Worm (Caenorhabditis elegans) whole organism, young adult: ENCODE data around the gene C55B6.1.

Experiments
- B0019.2 ChIP-seq: fragments of 200-800 bp; sonication (Bioruptor generic); conservative IDR thresholded peaks from 2 replicates; pipeline ENCODE4 v1.3.6; 2022; ENCODE audit warnings: missing genetic modification reagents, missing genetic modification characterization, missing compliant biosample characterization
- C17E4.6 ChIP-seq: fragments of 200-800 bp; sonication (Bioruptor generic); IDR thresholded peaks from 2 replicates; pipeline ENCODE4 v1.3.6; 2022; ENCODE audit warnings: missing genetic modification reagents, missing genetic modification characterization, missing compliant biosample characterization
- F10E7.11 ChIP-seq: sonication (generic microtip); optimal IDR thresholded peaks from 2 replicates; lab custom pipeline; 2017; ENCODE audit warnings: mild to moderate bottlenecking, missing genetic modification characterization, moderate library complexity, missing compliant biosample characterization
- F23B12.7 ChIP-seq: sonication (generic microtip); optimal IDR thresholded peaks from 2 replicates; lab custom pipeline; 2017; ENCODE audit warnings: missing genetic modification characterization, mild to moderate bottlenecking, missing compliant biosample characterization, antibody characterized with exemption, moderate library complexity; ENCODE audit not compliant: insufficient read depth
- F33H1.4 ChIP-seq: fragments of 200-800 bp; sonication (Bioruptor generic); IDR thresholded peaks from 2 replicates; pipeline ENCODE4 v1.3.6; 2022; ENCODE audit warnings: missing genetic modification reagents, missing genetic modification characterization, missing compliant biosample characterization
- F57A8.1 ChIP-seq: fragments of 200-800 bp; sonication (Bioruptor generic); optimal IDR thresholded peaks from 2 replicates; lab custom pipeline; 2018; ENCODE audit warnings: mild to moderate bottlenecking, missing genetic modification characterization, moderate library complexity, missing compliant biosample characterization
- F57C9.4 ChIP-seq: sonication (generic microtip); optimal IDR thresholded peaks from 2 replicates; lab custom pipeline; 2017; ENCODE audit warnings: mild to moderate bottlenecking, missing genetic modification characterization, missing compliant biosample characterization
- K11D2.4 ChIP-seq: fragments of 200-800 bp; sonication (Bioruptor generic); IDR thresholded peaks from 2 replicates; pipeline ENCODE4 v1.3.6; 2022; ENCODE audit warnings: missing genetic modification reagents, missing genetic modification characterization, missing compliant biosample characterization
- K12H6.12 ChIP-seq: fragments of 200-800 bp; sonication (Bioruptor generic); optimal IDR thresholded peaks from 2 replicates; lab custom pipeline; 2018; ENCODE audit warnings: mild to moderate bottlenecking, missing genetic modification characterization, missing compliant biosample characterization
- T07F8.4 ChIP-seq: sonication (generic microtip); optimal IDR thresholded peaks from 2 replicates; lab custom pipeline; 2016; ENCODE audit warnings: mild to moderate bottlenecking, missing genetic modification characterization, moderate library complexity, missing compliant biosample characterization
- Y53G8AR.9 ChIP-seq: fragments of 200-800 bp; sonication (Bioruptor generic); conservative IDR thresholded peaks from 2 replicates; pipeline ENCODE4 v1.3.6; 2022; ENCODE audit warnings: missing genetic modification reagents, missing genetic modification characterization, missing compliant biosample characterization
- Y79H2A.3 ChIP-seq: fragments of 200-800 bp; sonication (Bioruptor generic); conservative IDR thresholded peaks from 2 replicates; pipeline ENCODE4 v1.3.6; 2022; ENCODE audit warnings: missing genetic modification reagents, missing genetic modification characterization, missing compliant biosample characterization
- ZK185.1 ChIP-seq: sonication (generic microtip); optimal IDR thresholded peaks from 2 replicates; lab custom pipeline; 2016; ENCODE audit warnings: mild to moderate bottlenecking, missing genetic modification characterization, missing compliant biosample characterization; ENCODE audit not compliant: poor library complexity, severe bottlenecking
- attf-3 ChIP-seq: fragments of 200-800 bp; sonication (Bioruptor generic); conservative IDR thresholded peaks from 2 replicates; pipeline ENCODE4 v1.3.6; 2022; ENCODE audit warnings: missing genetic modification reagents, missing genetic modification characterization, missing compliant biosample characterization
- attf-5 ChIP-seq: fragments of 200-800 bp; sonication (Bioruptor generic); optimal IDR thresholded peaks from 2 replicates; lab custom pipeline; 2018; ENCODE audit warnings: mild to moderate bottlenecking, missing genetic modification characterization, missing compliant biosample characterization
- bed-1 ChIP-seq: fragments of 200-800 bp; sonication (Bioruptor generic); IDR thresholded peaks from 2 replicates; pipeline ENCODE4 v1.3.6; 2022; ENCODE audit warnings: missing genetic modification reagents, missing genetic modification characterization, missing compliant biosample characterization
- cebp-1 ChIP-seq, 2 experiments: fragments of 200-800 bp in 1 of 2; sonication (Bioruptor generic) in 1 of 2; sonication (generic microtip) in 1 of 2; IDR thresholded peaks in 1 of 2; optimal IDR thresholded peaks in 1 of 2; 2 replicates each; pipeline versions ENCODE4 v1.3.6 to Lab custom; 2017 to 2022; ENCODE audit warnings: missing compliant biosample characterization in 2 of 2, missing genetic modification characterization in 2 of 2, mild to moderate bottlenecking in 1 of 2, missing genetic modification reagents in 1 of 2, moderate library complexity in 1 of 2
- ceh-40 ChIP-seq: fragments of 200-800 bp; sonication (Bioruptor generic); IDR thresholded peaks from 2 replicates; pipeline ENCODE4 v1.3.6; 2022; ENCODE audit warnings: missing genetic modification characterization, missing compliant biosample characterization
- ceh-79 ChIP-seq: sonication (generic microtip); optimal IDR thresholded peaks from 2 replicates; lab custom pipeline; 2017; ENCODE audit warnings: mild to moderate bottlenecking, missing genetic modification characterization, missing compliant biosample characterization
- dox-1 ChIP-seq: fragments of 200-800 bp; sonication (Bioruptor generic); IDR thresholded peaks from 2 replicates; pipeline ENCODE4 v1.3.6; 2022; ENCODE audit warnings: missing genetic modification reagents, missing genetic modification characterization, missing compliant biosample characterization
- dpff-1 ChIP-seq: sonication (generic microtip); optimal IDR thresholded peaks from 2 replicates; lab custom pipeline; 2017; ENCODE audit warnings: mild to moderate bottlenecking, missing genetic modification characterization, missing compliant biosample characterization
- efl-1 ChIP-seq: fragments of 150-350 bp; optimal IDR thresholded peaks from 2 replicates; lab custom pipeline; 2014; ENCODE audit warnings: missing biosample characterization, missing genetic modification reagents, missing genetic modification characterization
- egl-44 ChIP-seq: fragments of 200-800 bp; sonication (Bioruptor generic); IDR thresholded peaks from 2 replicates; pipeline ENCODE4 v1.3.6; 2022; ENCODE audit warnings: missing genetic modification reagents, missing genetic modification characterization, missing compliant biosample characterization
- ekl-4 ChIP-seq: fragments of 200-800 bp; sonication (Bioruptor generic); IDR thresholded peaks from 2 replicates; pipeline ENCODE4 v1.3.6; 2022; ENCODE audit warnings: missing genetic modification reagents, missing genetic modification characterization, missing compliant biosample characterization
- gei-17 ChIP-seq: fragments of 200-800 bp; sonication (Bioruptor generic); optimal IDR thresholded peaks from 2 replicates; lab custom pipeline; 2018; ENCODE audit warnings: mild to moderate bottlenecking, missing genetic modification characterization, missing compliant biosample characterization
- lag-1 ChIP-seq: fragments of 200-800 bp; sonication (Bioruptor generic); IDR thresholded peaks from 2 replicates; pipeline ENCODE4 v1.3.6; 2022; ENCODE audit warnings: missing genetic modification reagents, missing genetic modification characterization, missing compliant biosample characterization
- lin-26 ChIP-seq: fragments of 200-800 bp; sonication (Bioruptor generic); IDR thresholded peaks from 2 replicates; pipeline ENCODE4 v1.3.6; 2022; ENCODE audit warnings: missing genetic modification reagents, missing genetic modification characterization, missing compliant biosample characterization
- lin-40 ChIP-seq: sonication (generic microtip); optimal IDR thresholded peaks from 2 replicates; lab custom pipeline; 2016; ENCODE audit warnings: missing genetic modification characterization, mild to moderate bottlenecking, missing compliant biosample characterization, missing genotype, missing genetic modification reagents
- lir-1 ChIP-seq: fragments of 200-800 bp; sonication (Bioruptor generic); conservative IDR thresholded peaks from 2 replicates; pipeline ENCODE4 v1.3.6; 2022; ENCODE audit warnings: missing genetic modification reagents, missing genetic modification characterization, missing compliant biosample characterization
- lsy-27 ChIP-seq: sonication (generic microtip); optimal IDR thresholded peaks from 2 replicates; lab custom pipeline; 2017; ENCODE audit warnings: missing genetic modification characterization, mild to moderate bottlenecking, missing compliant biosample characterization, antibody characterized with exemption, missing genotype, borderline replicate concordance; ENCODE audit not compliant: insufficient read depth
- madf-3 ChIP-seq: fragments of 200-800 bp; sonication (Bioruptor generic); IDR thresholded peaks from 2 replicates; pipeline ENCODE4 v1.3.6; 2022; ENCODE audit warnings: missing genetic modification reagents, missing genetic modification characterization, missing compliant biosample characterization
- madf-6 ChIP-seq: fragments of 200-800 bp; sonication (Bioruptor generic); IDR thresholded peaks from 2 replicates; pipeline ENCODE4 v1.3.6; 2022; ENCODE audit warnings: missing genetic modification reagents, missing genetic modification characterization, missing compliant biosample characterization
- mel-28 ChIP-seq: sonication (generic microtip); optimal IDR thresholded peaks from 2 replicates; lab custom pipeline; 2016; ENCODE audit warnings: borderline replicate concordance, mild to moderate bottlenecking, missing genetic modification characterization, missing compliant biosample characterization
- nhr-120 ChIP-seq: fragments of 200-800 bp; sonication (Bioruptor generic); IDR thresholded peaks from 2 replicates; pipeline ENCODE4 v1.3.6; 2022; ENCODE audit warnings: missing genetic modification characterization, missing compliant biosample characterization
- nhr-179 ChIP-seq: sonication (generic microtip); optimal IDR thresholded peaks from 2 replicates; lab custom pipeline; 2016; ENCODE audit warnings: mild to moderate bottlenecking, missing genetic modification characterization, missing compliant biosample characterization
- nhr-27 ChIP-seq: fragments of 200-800 bp; sonication (Bioruptor generic); optimal IDR thresholded peaks from 2 replicates; lab custom pipeline; 2018; ENCODE audit warnings: mild to moderate bottlenecking, missing genetic modification characterization, moderate library complexity, missing compliant biosample characterization
- nhr-90 ChIP-seq: sonication (generic microtip); optimal IDR thresholded peaks from 2 replicates; lab custom pipeline; 2016; ENCODE audit warnings: missing genotype, mild to moderate bottlenecking, missing genetic modification characterization, missing compliant biosample characterization
- snpc-1.3 ChIP-seq: sonication (generic microtip); optimal IDR thresholded peaks from 2 replicates; lab custom pipeline; 2017; ENCODE audit warnings: missing genetic modification characterization, mild to moderate bottlenecking, missing compliant biosample characterization, antibody characterized with exemption, moderate library complexity, missing genotype, missing genetic modification reagents; ENCODE audit not compliant: insufficient read depth
- zim-3 ChIP-seq: sonication (generic microtip); optimal IDR thresholded peaks from 2 replicates; lab custom pipeline; 2017; ENCODE audit warnings: mild to moderate bottlenecking, missing genetic modification characterization, moderate library complexity, missing compliant biosample characterization
- ztf-28 ChIP-seq: fragments of 200-800 bp; sonication (Bioruptor generic); IDR thresholded peaks from 2 replicates; pipeline ENCODE4 v1.3.6; 2022; ENCODE audit warnings: missing genetic modification reagents, missing genetic modification characterization, missing compliant biosample characterization

The C55B6.1 gene

ce11 chrX:7151976-7152528, 48.1 kb upstream of the C55B6.1 start (continued):
- TF ChIP-seq lsy-27 (tag; lab: Kevin White, UChicago) (no peak), Y53G8AR.9 (GFP tag; lab: Robert Waterston, UW) (no peak), lin-26 (GFP tag; lab: Robert Waterston, UW) (no peak), ceh-79 (tag; lab: Kevin White, UChicago) (no peak), madf-6 (no peak)

ce11 chrX:7153460-7153859, 46.7 kb upstream of the C55B6.1 start:
- no peak for TF ChIP-seq F23B12.7 (tag; lab: Kevin White, UChicago)
- no peak for TF ChIP-seq snpc-1.3 (tag; lab: Kevin White, UChicago)
- TF ChIP-seq efl-1: no peak
- no peak for TF ChIP-seq lsy-27 (tag; lab: Kevin White, UChicago)
- no peak for TF ChIP-seq nhr-27 (tag; lab: Kevin White, UChicago)

ce11 chrX:7155879-7156278, 44.3 kb upstream of the C55B6.1 start, which contains the start of gene C54D1.7:
Gene C54D1.7 (minus strand): TSS chrX:7156035.
- TF ChIP-seq cebp-1 (GFP tag; IDR thresholded peaks at IDR 0.05; lab: Robert Waterston, UW) (no peak), cebp-1 (tag; optimal IDR thresholded peaks at IDR 0.05; lab: Kevin White, UChicago) (no peak), ekl-4 (GFP tag; lab: Robert Waterston, UW) (no peak), snpc-1.3 (tag; lab: Kevin White, UChicago) (no peak), ztf-28 (no peak), attf-5 (GFP tag; lab: Kevin White, UChicago) (no peak), ceh-40 (no peak), zim-3 (tag; lab: Kevin White, UChicago) (no peak), lir-1 (GFP tag; lab: Robert Waterston, UW) (no peak), T07F8.4 (tag; lab: Kevin White, UChicago) (no peak), nhr-90 (tag; lab: Kevin White, UChicago) (no peak), F57A8.1 (GFP tag; lab: Kevin White, UChicago) (no peak), K11D2.4 (GFP tag; lab: Robert Waterston, UW) (no peak)

ce11 chrX:7157483-7157882, 42.7 kb upstream of the C55B6.1 start:
- TF ChIP-seq T07F8.4 (tag; lab: Kevin White, UChicago) (no peak), attf-5 (GFP tag; lab: Kevin White, UChicago) (no peak), egl-44 (GFP tag; lab: Robert Waterston, UW) (no peak), C17E4.6 (no peak), Y79H2A.3 (no peak), nhr-120 (GFP tag; lab: Robert Waterston, UW) (no peak), mel-28 (tag; lab: Kevin White, UChicago) (no peak), lir-1 (GFP tag; lab: Robert Waterston, UW) (no peak), B0019.2 (GFP tag; lab: Robert Waterston, UW) (no peak), attf-3 (GFP tag; lab: Robert Waterston, UW) (no peak), dox-1 (GFP tag; lab: Robert Waterston, UW) (no peak)

ce11 chrX:7158736-7159135, 41.4 kb upstream of the C55B6.1 start, which contains the start of gene pgp-10:
Gene pgp-10 (plus strand): TSS chrX:7159036.
- TF ChIP-seq cebp-1 (GFP tag; IDR thresholded peaks at IDR 0.05; lab: Robert Waterston, UW) (no peak), cebp-1 (tag; optimal IDR thresholded peaks at IDR 0.05; lab: Kevin White, UChicago) (no peak), F10E7.11 (no peak), F57C9.4 (no peak), madf-3 (GFP tag; lab: Robert Waterston, UW) (no peak), gei-17 (GFP tag; lab: Kevin White, UChicago) (no peak), dpff-1 (tag; lab: Kevin White, UChicago) (no peak), K12H6.12 (tag; lab: Kevin White, UChicago) (no peak), ZK185.1 (tag; lab: Kevin White, UChicago) (no peak), lin-40 (tag; lab: Kevin White, UChicago) (no peak), F33H1.4 (GFP tag; lab: Robert Waterston, UW) (no peak), nhr-179 (no peak), lag-1 (no peak), bed-1 (GFP tag; lab: Robert Waterston, UW) (no peak)
